Worm (Caenorhabditis elegans) whole organism, L1 larva: ENCODE data around the gene nduv-3.
A peak's percentile ranks its signal among the peaks of the same experiment; 100 is the strongest.

ENCODE experiments used
- C04F5.9 ChIP-seq: sonication (generic microtip); optimal IDR thresholded peaks from 2 replicates; lab custom pipeline; 2016; ENCODE audit warnings: missing genetic modification characterization, missing compliant biosample characterization
- C16A3.4 ChIP-seq: fragments of 150-350 bp; optimal IDR thresholded peaks from 2 replicates; lab custom pipeline; 2014; ENCODE audit warnings: missing biosample characterization, missing genetic modification characterization
- C34B4.2 ChIP-seq: sonication (generic microtip); optimal IDR thresholded peaks from 2 replicates; lab custom pipeline; 2017; ENCODE audit warnings: mild to moderate bottlenecking, missing genetic modification characterization, missing compliant biosample characterization
- aha-1 ChIP-seq: fragments of 150-350 bp; optimal IDR thresholded peaks from 2 replicates; lab custom pipeline; 2014; ENCODE audit warnings: missing biosample characterization, missing genetic modification characterization
- aly-2 ChIP-seq: fragments of 150-350 bp; optimal IDR thresholded peaks from 2 replicates; lab custom pipeline; 2014; ENCODE audit warnings: missing biosample characterization, missing genetic modification characterization
- ama-1 ChIP-seq: fragments of 150-350 bp; optimal IDR thresholded peaks from 2 replicates; lab custom pipeline; 2014
- blmp-1 ChIP-seq: fragments of 150-350 bp; optimal IDR thresholded peaks from 2 replicates; lab custom pipeline; 2014; ENCODE audit warnings: missing biosample characterization, missing genetic modification characterization
- ceh-63 ChIP-seq: fragments of 200-800 bp; sonication (Bioruptor generic); optimal IDR thresholded peaks from 2 replicates; lab custom pipeline; 2018; ENCODE audit warnings: mild to moderate bottlenecking, missing genetic modification characterization, missing compliant biosample characterization
- ceh-8 ChIP-seq: fragments of 200-800 bp; sonication (Bioruptor generic); optimal IDR thresholded peaks from 2 replicates; lab custom pipeline; 2018; ENCODE audit warnings: mild to moderate bottlenecking, missing genetic modification characterization, moderate library complexity, missing compliant biosample characterization
- ceh-82 ChIP-seq, 3 experiments: fragments of 150-350 bp in 1 of 3; sonication (generic microtip) in 2 of 3; optimal IDR thresholded peaks; 2 replicates each; lab custom pipeline; 2014 to 2017; ENCODE audit warnings: missing biosample characterization in 3 of 3, missing genetic modification characterization in 3 of 3
- ces-1 ChIP-seq: fragments of 150-350 bp; optimal IDR thresholded peaks from 2 replicates; lab custom pipeline; 2014; ENCODE audit warnings: missing biosample characterization, missing genetic modification reagents, missing genetic modification characterization
- dpl-1 ChIP-seq, 3 experiments: fragments of 150-350 bp in 2 of 3; sonication (generic microtip) in 1 of 3; optimal IDR thresholded peaks; 2 replicates each; lab custom pipeline; 2014 to 2017; ENCODE audit warnings: missing biosample characterization in 3 of 3, missing genetic modification characterization in 3 of 3, missing genetic modification reagents in 3 of 3
- egl-13 ChIP-seq: sonication (generic microtip); optimal IDR thresholded peaks from 2 replicates; lab custom pipeline; 2016; ENCODE audit warnings: missing genotype, missing genetic modification reagents, missing genetic modification characterization, missing compliant biosample characterization
- egl-27 ChIP-seq, 2 experiments: fragments of 150-350 bp in 1 of 2; sonication (generic microtip); optimal IDR thresholded peaks; 3 replicates each; lab custom pipeline; 2017 to 2018; ENCODE audit warnings: missing biosample characterization in 2 of 2, missing genetic modification characterization in 2 of 2, missing genetic modification reagents in 2 of 2
- elt-3 ChIP-seq, 6 experiments: fragments of 150-350 bp in 1 of 6; sonication (generic microtip); optimal IDR thresholded peaks; 2 replicates each; lab custom pipeline; 2017 to 2018; ENCODE audit warnings: missing biosample characterization in 6 of 6, missing genetic modification characterization in 6 of 6, inconsistent platforms in 1 of 6
- fkh-10 ChIP-seq: sonication (generic microtip); optimal IDR thresholded peaks from 2 replicates; lab custom pipeline; 2017; ENCODE audit warnings: missing biosample characterization, missing genetic modification reagents, missing genetic modification characterization
- hlh-17 ChIP-seq: fragments of 200-800 bp; sonication (Bioruptor generic); optimal IDR thresholded peaks from 2 replicates; lab custom pipeline; 2018; ENCODE audit warnings: missing genetic modification characterization, mild to moderate bottlenecking, missing compliant biosample characterization, moderate library complexity, borderline replicate concordance
- hlh-4 ChIP-seq: sonication (generic microtip); optimal IDR thresholded peaks from 2 replicates; lab custom pipeline; 2016; ENCODE audit warnings: mild to moderate bottlenecking, missing genetic modification characterization, missing compliant biosample characterization
- irx-1 ChIP-seq: sonication (generic microtip); optimal IDR thresholded peaks from 2 replicates; lab custom pipeline; 2016; ENCODE audit warnings: missing genetic modification characterization, missing compliant biosample characterization
- jun-1 ChIP-seq: fragments of 150-350 bp; optimal IDR thresholded peaks from 2 replicates; lab custom pipeline; 2014; ENCODE audit warnings: missing biosample characterization, missing genetic modification reagents, missing genetic modification characterization
- lin-13 ChIP-seq: fragments of 150-350 bp; optimal IDR thresholded peaks from 2 replicates; lab custom pipeline; 2014; ENCODE audit warnings: missing biosample characterization, missing genetic modification reagents, missing genetic modification characterization
- lin-15B ChIP-seq: fragments of 150-350 bp; sonication (generic microtip); optimal IDR thresholded peaks from 3 replicates; lab custom pipeline; 2014; ENCODE audit warnings: missing biosample characterization, missing genetic modification characterization
- lin-35 ChIP-seq, 2 experiments: fragments of 150-350 bp; optimal IDR thresholded peaks; 2 replicates each; lab custom pipeline; 2014; ENCODE audit warnings: missing biosample characterization in 2 of 2, missing genetic modification characterization in 2 of 2, missing genetic modification reagents in 2 of 2
- lin-39 ChIP-seq: fragments of 150-350 bp; optimal IDR thresholded peaks from 2 replicates; lab custom pipeline; 2014; ENCODE audit warnings: missing biosample characterization, missing genetic modification reagents, missing genetic modification characterization
- lir-3 ChIP-seq: sonication (generic microtip); optimal IDR thresholded peaks from 2 replicates; lab custom pipeline; 2016; ENCODE audit warnings: mild to moderate bottlenecking, missing genetic modification characterization, moderate library complexity, missing compliant biosample characterization; ENCODE audit not compliant: poor library complexity
- lsy-2 ChIP-seq, 2 experiments: fragments of 150-350 bp; optimal IDR thresholded peaks; 2 replicates each; lab custom pipeline; 2014; ENCODE audit warnings: missing biosample characterization in 2 of 2, missing genetic modification characterization in 2 of 2
- mab-9 ChIP-seq: fragments of 200-800 bp; sonication (Bioruptor generic); IDR thresholded peaks from 2 replicates; pipeline ENCODE4 v1.3.6; 2022; ENCODE audit warnings: missing genetic modification reagents, missing genetic modification characterization, missing compliant biosample characterization
- mdl-1 ChIP-seq, 2 experiments: fragments of 150-350 bp; optimal IDR thresholded peaks; 2 replicates each; lab custom pipeline; 2014 to 2017; ENCODE audit warnings: missing biosample characterization in 2 of 2, missing genetic modification characterization in 2 of 2, inconsistent platforms in 1 of 2
- mef-2 ChIP-seq: fragments of 150-350 bp; optimal IDR thresholded peaks from 2 replicates; lab custom pipeline; 2014; ENCODE audit warnings: missing biosample characterization, missing genetic modification characterization
- nhr-19 ChIP-seq: fragments of 200-800 bp; sonication (Bioruptor generic); conservative IDR thresholded peaks from 2 replicates; pipeline ENCODE4 v1.3.6; 2022; ENCODE audit warnings: missing genetic modification characterization, missing compliant biosample characterization
- nhr-20 ChIP-seq: sonication (generic microtip); optimal IDR thresholded peaks from 2 replicates; lab custom pipeline; 2016; ENCODE audit warnings: mild to moderate bottlenecking, missing genetic modification characterization, missing compliant biosample characterization
- nhr-237 ChIP-seq: fragments of 150-350 bp; optimal IDR thresholded peaks from 2 replicates; lab custom pipeline; 2014; ENCODE audit warnings: missing biosample characterization, missing genetic modification characterization
- nhr-71 ChIP-seq: sonication (generic microtip); optimal IDR thresholded peaks from 2 replicates; lab custom pipeline; 2016; ENCODE audit warnings: mild to moderate bottlenecking, missing genetic modification characterization, moderate library complexity, missing compliant biosample characterization
- nhr-77 ChIP-seq: fragments of 150-350 bp; optimal IDR thresholded peaks from 2 replicates; lab custom pipeline; 2014; ENCODE audit warnings: missing biosample characterization, missing genetic modification characterization
- nhr-84 ChIP-seq: sonication (generic microtip); optimal IDR thresholded peaks from 2 replicates; lab custom pipeline; 2017; ENCODE audit warnings: missing biosample characterization, missing genetic modification characterization
- nhr-85 ChIP-seq: sonication (generic microtip); peaks from one replicate; lab custom pipeline; 2016; ENCODE audit warnings: missing genetic modification characterization, inconsistent platforms, missing compliant biosample characterization
- pax-3 ChIP-seq: fragments of 200-800 bp; sonication (Bioruptor generic); optimal IDR thresholded peaks from 2 replicates; lab custom pipeline; 2018; ENCODE audit warnings: mild to moderate bottlenecking, missing genetic modification characterization, moderate library complexity, missing compliant biosample characterization
- pqm-1 ChIP-seq: sonication (generic microtip); optimal IDR thresholded peaks from 3 replicates; lab custom pipeline; 2017; ENCODE audit warnings: missing biosample characterization, missing genetic modification characterization
- rnt-1 ChIP-seq: sonication (generic microtip); optimal IDR thresholded peaks from 2 replicates; lab custom pipeline; 2016; ENCODE audit warnings: mild to moderate bottlenecking, missing genetic modification characterization, moderate library complexity, missing compliant biosample characterization
- skn-1 ChIP-seq: fragments of 150-350 bp; optimal IDR thresholded peaks from 2 replicates; lab custom pipeline; 2014; ENCODE audit warnings: missing biosample characterization, missing genetic modification characterization
- snpc-4 ChIP-seq: fragments of 150-350 bp; optimal IDR thresholded peaks from 2 replicates; lab custom pipeline; 2014; ENCODE audit warnings: missing biosample characterization, missing genetic modification characterization
- snu-23 ChIP-seq: sonication (generic microtip); optimal IDR thresholded peaks from 2 replicates; lab custom pipeline; 2016; ENCODE audit warnings: missing genetic modification characterization, missing compliant biosample characterization
- sox-4 ChIP-seq: sonication (generic microtip); optimal IDR thresholded peaks from 2 replicates; lab custom pipeline; 2016; ENCODE audit warnings: missing genetic modification characterization, missing compliant biosample characterization
- sptf-1 ChIP-seq: fragments of 150-350 bp; optimal IDR thresholded peaks from 2 replicates; lab custom pipeline; 2014; ENCODE audit warnings: missing biosample characterization, missing genetic modification characterization
- tlp-1 ChIP-seq: fragments of 150-350 bp; optimal IDR thresholded peaks from 2 replicates; lab custom pipeline; 2014; ENCODE audit warnings: missing biosample characterization, missing genetic modification characterization
- unc-30 ChIP-seq: sonication (generic microtip); optimal IDR thresholded peaks from 2 replicates; lab custom pipeline; 2017; ENCODE audit warnings: missing biosample characterization, missing genetic modification characterization
- unc-62 ChIP-seq: fragments of 150-350 bp; optimal IDR thresholded peaks from 2 replicates; lab custom pipeline; 2014; ENCODE audit warnings: missing biosample characterization, missing genetic modification reagents, missing genetic modification characterization
- vab-15 ChIP-seq: sonication (generic microtip); optimal IDR thresholded peaks from 2 replicates; lab custom pipeline; 2017; ENCODE audit warnings: missing genotype, mild to moderate bottlenecking, missing genetic modification characterization, missing compliant biosample characterization
- xbp-1 ChIP-seq: sonication (generic microtip); optimal IDR thresholded peaks from 2 replicates; lab custom pipeline; 2016; ENCODE audit warnings: missing genetic modification characterization, missing compliant biosample characterization
- zag-1 ChIP-seq: fragments of 150-350 bp; optimal IDR thresholded peaks from 2 replicates; lab custom pipeline; 2014; ENCODE audit warnings: missing biosample characterization, missing genetic modification characterization
- ztf-4 ChIP-seq: fragments of 150-350 bp; optimal IDR thresholded peaks from 2 replicates; lab custom pipeline; 2014; ENCODE audit warnings: missing biosample characterization, missing genetic modification characterization

Gene nduv-3

DNA sequence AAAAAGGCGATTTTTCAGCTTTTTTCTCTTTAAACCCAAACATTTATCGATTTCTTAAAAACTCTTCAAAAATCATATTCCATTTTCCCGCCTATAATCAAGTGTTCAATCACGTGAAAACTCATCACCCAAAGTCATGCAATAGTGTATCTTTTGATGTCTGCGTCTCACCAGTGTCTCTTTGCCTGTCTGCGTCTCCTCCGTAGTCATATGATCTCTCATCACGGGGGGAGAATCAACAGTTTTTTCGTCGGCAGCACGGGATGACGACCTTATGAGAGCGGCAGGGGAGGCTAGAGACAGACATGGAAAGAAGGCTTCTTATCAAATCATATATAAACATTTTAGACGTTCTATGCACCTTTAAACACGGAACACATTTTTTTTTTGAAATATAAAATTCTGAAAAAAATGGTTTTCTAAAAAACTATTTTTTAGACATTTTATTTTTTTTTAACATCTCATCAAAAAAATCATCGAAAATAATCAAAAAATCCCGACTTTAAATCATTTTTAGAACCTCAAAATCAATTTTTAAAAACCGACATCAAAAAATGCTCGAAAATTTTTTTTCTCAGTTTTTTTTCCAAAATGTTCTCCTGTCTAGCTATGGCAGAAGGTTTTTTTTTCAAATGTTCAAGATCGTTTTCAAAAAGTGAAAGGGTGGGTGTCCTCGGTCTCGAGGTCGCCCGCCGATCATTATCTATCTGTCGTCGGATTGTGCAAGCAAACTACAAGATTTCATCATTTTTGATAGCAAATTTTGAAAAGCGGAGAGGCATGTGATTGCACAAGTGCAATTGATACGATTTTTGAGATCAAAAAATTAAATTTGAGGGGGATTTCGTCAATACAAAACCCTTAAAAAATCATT is 38.9 kb upstream of the nduv-3 start (continued):
- TF ChIP-seq blmp-1 (tag; lab: Kevin White, UChicago) = peak; percentile 90
- peak; percentile 96 for TF ChIP-seq irx-1 (tag; lab: Kevin White, UChicago)
- peak; percentile 89 for TF ChIP-seq snpc-4 (tag; lab: Kevin White, UChicago)
- TF ChIP-seq unc-62 (GFP tag; lab: Kevin White, UChicago) = no peak
- TF ChIP-seq lir-3 (tag; lab: Kevin White, UChicago) = peak; percentile 94
- TF ChIP-seq snu-23 = peak; percentile 99
- peak; percentile 94 for TF ChIP-seq mab-9
- no peak for TF ChIP-seq nhr-84 (tag; lab: Kevin White, UChicago)
- TF ChIP-seq nhr-20 (tag; lab: Kevin White, UChicago) = peak; percentile 100
- TF ChIP-seq pqm-1 (tag; lab: Kevin White, UChicago) = no peak
- TF ChIP-seq hlh-4 (tag; lab: Kevin White, UChicago) = no peak
- peak; percentile 97 for TF ChIP-seq rnt-1 (tag; lab: Kevin White, UChicago)
- TF ChIP-seq lin-13 (GFP tag; lab: Kevin White, UChicago) = peak; percentile 99
- TF ChIP-seq fkh-10 (GFP tag; lab: Kevin White, UChicago) = peak; percentile 61
- peak; percentile 100 for TF ChIP-seq nhr-71 (tag; lab: Kevin White, UChicago)
- no peak for TF ChIP-seq sptf-1
- peak in 5 of 6 experiments; percentile 31 to 100 (median 95) for TF ChIP-seq elt-3 (tag; optimal IDR thresholded peaks at IDR 0.05; lab: Kevin White, UChicago)
- TF ChIP-seq aly-2 (tag; lab: Kevin White, UChicago) = peak; percentile 84
- TF ChIP-seq aha-1 (tag; lab: Kevin White, UChicago) = peak; percentile 70
- peak; percentile 84 for TF ChIP-seq mef-2 (tag; lab: Kevin White, UChicago)
- TF ChIP-seq unc-30 (tag; lab: Kevin White, UChicago) = no peak
- TF ChIP-seq nhr-237 (tag; lab: Kevin White, UChicago) = peak; percentile 90
- TF ChIP-seq ceh-63 (GFP tag; lab: Kevin White, UChicago) = no peak
- peak; percentile 96 for TF ChIP-seq C16A3.4 (tag; lab: Kevin White, UChicago)
- peak; percentile 39 to 100 for TF ChIP-seq mdl-1 (tag; optimal IDR thresholded peaks at IDR 0.05; lab: Kevin White, UChicago)
- TF ChIP-seq ama-1 = peak; percentile 95
- peak; percentile 99 for TF ChIP-seq nhr-19 (GFP tag; lab: Robert Waterston, UW)
- TF ChIP-seq lin-15B (tag; lab: Kevin White, UChicago) = peak; percentile 53
- TF ChIP-seq nhr-85 (tag; lab: Kevin White, UChicago) = peak; percentile 100
- TF ChIP-seq ztf-4 = peak; percentile 98
- TF ChIP-seq ceh-82 (tag; optimal IDR thresholded peaks at IDR 0.05; lab: Kevin White, UChicago) = peak; percentile 90 to 93 (median 90)
- peak; percentile 97 for TF ChIP-seq xbp-1 (tag; lab: Kevin White, UChicago)
- TF ChIP-seq ces-1 (GFP tag; lab: Kevin White, UChicago) = no peak
- TF ChIP-seq sox-4 (tag; lab: Kevin White, UChicago) = peak; percentile 98
- peak; percentile 93 for TF ChIP-seq lin-39
- TF ChIP-seq egl-27 (tag; optimal IDR thresholded peaks at IDR 0.05; lab: Kevin White, UChicago) = peak in 1 of 2 experiments; percentile 71
- TF ChIP-seq C34B4.2 (tag; lab: Kevin White, UChicago) = peak; percentile 59
- TF ChIP-seq skn-1 (tag; lab: Kevin White, UChicago) = peak; percentile 98
- peak; percentile 93 for TF ChIP-seq egl-13
- no peak for TF ChIP-seq hlh-17
- TF ChIP-seq ceh-8 = peak; percentile 97
- TF ChIP-seq lsy-2 (tag; optimal IDR thresholded peaks at IDR 0.05; lab: Kevin White, UChicago) = peak; percentile 95 to 96
- peak; percentile 93 for TF ChIP-seq nhr-77 (tag; lab: Kevin White, UChicago)
- TF ChIP-seq vab-15 (tag; lab: Kevin White, UChicago) = peak; percentile 87
- TF ChIP-seq jun-1 (tag; lab: Kevin White, UChicago) = peak; percentile 97
- TF ChIP-seq tlp-1 = no peak
- no peak for TF ChIP-seq zag-1 (tag; lab: Kevin White, UChicago)
- peak; percentile 89 to 91 (median 90) for TF ChIP-seq dpl-1 (GFP tag; optimal IDR thresholded peaks at IDR 0.05; lab: Kevin White, UChicago)
- peak; percentile 89 to 96 for TF ChIP-seq lin-35 (GFP tag; optimal IDR thresholded peaks at IDR 0.05; lab: Kevin White, UChicago)
- peak; percentile 98 for TF ChIP-seq pax-3 (tag; lab: Kevin White, UChicago)
- peak; percentile 92 for TF ChIP-seq C04F5.9 (tag; lab: Kevin White, UChicago)
